Fruit fly (Drosophila melanogaster) whole organism, embryonic: ENCODE measurements around the gene lok.

Experiments used
- Ada2b ChIP-seq: fragments of 200-800 bp; sonication (Bioruptor generic); IDR thresholded peaks from 2 replicates; pipeline ENCODE4 v1.3.6; 2022; ENCODE audit warnings: missing biosample characterization, missing genetic modification characterization
- Asciz ChIP-seq: fragments of 200-800 bp; sonication (Bioruptor generic); optimal IDR thresholded peaks from 2 replicates; lab custom pipeline; 2017; ENCODE audit warnings: missing biosample characterization, mild to moderate bottlenecking, missing genetic modification characterization, missing genetic modification reagents
- Bgb ChIP-seq: fragments of 200-800 bp; sonication (Bioruptor generic); IDR thresholded peaks from 2 replicates; pipeline ENCODE4 v1.3.6; 2022; ENCODE audit warnings: missing biosample characterization, missing genetic modification characterization; ENCODE audit not compliant: partially characterized antibody
- Blimp-1 ChIP-seq: fragments of 200-800 bp; sonication (Bioruptor generic); optimal IDR thresholded peaks from 3 replicates; lab custom pipeline; 2018; ENCODE audit warnings: missing biosample characterization, missing genetic modification characterization, mild to moderate bottlenecking, moderate library complexity, missing genetic modification reagents
- CG10147 ChIP-seq: fragments of 200-800 bp; sonication (Bioruptor generic); optimal IDR thresholded peaks from 2 replicates; lab custom pipeline; 2019; ENCODE audit warnings: missing biosample characterization, mild to moderate bottlenecking, missing genetic modification characterization, moderate library complexity
- CG10366 ChIP-seq: fragments of 200-800 bp; sonication (Bioruptor generic); IDR thresholded peaks from 2 replicates; pipeline ENCODE4 v1.3.6; 2022; ENCODE audit warnings: missing biosample characterization, missing genetic modification characterization
- CG10543 ChIP-seq: fragments of 200-800 bp; sonication (Bioruptor generic); optimal IDR thresholded peaks from 3 replicates; lab custom pipeline; 2017; ENCODE audit warnings: missing biosample characterization, mild to moderate bottlenecking, missing genetic modification characterization, moderate library complexity
- CG11696 ChIP-seq: fragments of 200-800 bp; sonication (Bioruptor generic); IDR thresholded peaks from 2 replicates; pipeline ENCODE4 v1.3.6; 2022; ENCODE audit warnings: missing biosample characterization, missing genetic modification characterization
- CG12769 ChIP-seq: fragments of 200-800 bp; sonication (Bioruptor generic); optimal IDR thresholded peaks from 2 replicates; lab custom pipeline; 2019; ENCODE audit warnings: missing biosample characterization, mild to moderate bottlenecking, missing genetic modification characterization, moderate library complexity
- CG13123 ChIP-seq: fragments of 200-800 bp; sonication (Bioruptor generic); optimal IDR thresholded peaks from 2 replicates; lab custom pipeline; 2016; ENCODE audit warnings: missing biosample characterization, missing genetic modification characterization
- CG13296 ChIP-seq: fragments of 200-800 bp; sonication (Bioruptor generic); optimal IDR thresholded peaks from 3 replicates; lab custom pipeline; 2018; ENCODE audit warnings: missing biosample characterization, mild to moderate bottlenecking, missing genetic modification characterization
- CG13894 ChIP-seq: fragments of 200-800 bp; sonication (Bioruptor generic); optimal IDR thresholded peaks from 3 replicates; lab custom pipeline; 2018; ENCODE audit warnings: missing biosample characterization, mild to moderate bottlenecking, missing genetic modification characterization, moderate library complexity
- CG15269 ChIP-seq: fragments of 200-800 bp; sonication (Bioruptor generic); optimal IDR thresholded peaks from 2 replicates; lab custom pipeline; 2018; ENCODE audit warnings: missing biosample characterization, mild to moderate bottlenecking, missing genetic modification characterization, moderate library complexity
- CG15696 ChIP-seq: fragments of 200-800 bp; sonication (Bioruptor generic); optimal IDR thresholded peaks from 2 replicates; lab custom pipeline; 2019; ENCODE audit warnings: missing biosample characterization, mild to moderate bottlenecking, missing genetic modification characterization, moderate library complexity
- CG1832 ChIP-seq: fragments of 200-800 bp; sonication (Bioruptor generic); optimal IDR thresholded peaks from 2 replicates; lab custom pipeline; 2017; ENCODE audit warnings: missing biosample characterization, mild to moderate bottlenecking, missing genetic modification characterization, inconsistent platforms
- CG30403 ChIP-seq: fragments of 200-800 bp; sonication (Bioruptor generic); optimal IDR thresholded peaks from 3 replicates; lab custom pipeline; 2016; ENCODE audit warnings: missing biosample characterization, missing genetic modification characterization
- CG32772 ChIP-seq: fragments of 200-800 bp; sonication (Bioruptor generic); IDR thresholded peaks from 2 replicates; pipeline ENCODE4 v1.3.6; 2022; ENCODE audit warnings: missing biosample characterization, missing genetic modification characterization
- CG33557 ChIP-seq: fragments of 200-800 bp; sonication (Bioruptor generic); optimal IDR thresholded peaks from 2 replicates; lab custom pipeline; 2019; ENCODE audit warnings: missing biosample characterization, mild to moderate bottlenecking, missing genetic modification characterization, moderate library complexity
- CG3407 ChIP-seq: fragments of 200-800 bp; sonication (Bioruptor generic); optimal IDR thresholded peaks from 2 replicates; lab custom pipeline; 2018; ENCODE audit warnings: missing biosample characterization, mild to moderate bottlenecking, missing genetic modification characterization
- CG4730 ChIP-seq: fragments of 200-800 bp; sonication (Bioruptor generic); IDR thresholded peaks from 2 replicates; pipeline ENCODE4 v1.3.6; 2022; ENCODE audit warnings: missing biosample characterization, missing genetic modification characterization
- CG5245 ChIP-seq: fragments of 200-800 bp; sonication (Bioruptor generic); optimal IDR thresholded peaks from 3 replicates; lab custom pipeline; 2016; ENCODE audit warnings: missing biosample characterization, missing genetic modification characterization
- CG7745 ChIP-seq: fragments of 200-800 bp; sonication (Bioruptor generic); optimal IDR thresholded peaks from 2 replicates; lab custom pipeline; 2018; ENCODE audit warnings: missing biosample characterization, mild to moderate bottlenecking, missing genetic modification characterization, moderate library complexity
- CG8478 ChIP-seq: fragments of >200 bp; optimal IDR thresholded peaks from 2 replicates; lab custom pipeline; 2018
- CG9797 ChIP-seq: fragments of 200-800 bp; sonication (Bioruptor generic); optimal IDR thresholded peaks from 3 replicates; lab custom pipeline; 2018; ENCODE audit warnings: missing biosample characterization, mild to moderate bottlenecking, missing genetic modification characterization
- CHES-1-like ChIP-seq: fragments of 200-800 bp; sonication (Bioruptor generic); optimal IDR thresholded peaks from 2 replicates; lab custom pipeline; 2016; ENCODE audit warnings: missing biosample characterization, missing genetic modification characterization
- D19A ChIP-seq: fragments of 200-800 bp; optimal IDR thresholded peaks from 3 replicates; lab custom pipeline; 2019; ENCODE audit warnings: missing biosample characterization, mild to moderate bottlenecking, missing genetic modification characterization, moderate library complexity
- Deaf1 ChIP-seq: fragments of 200-800 bp; optimal IDR thresholded peaks from 3 replicates; lab custom pipeline; 2019; ENCODE audit warnings: missing biosample characterization, mild to moderate bottlenecking, missing genetic modification characterization, moderate library complexity
- Fer3 ChIP-seq: fragments of 200-800 bp; sonication (Bioruptor generic); optimal IDR thresholded peaks from 2 replicates; lab custom pipeline; 2018; ENCODE audit warnings: missing biosample characterization, mild to moderate bottlenecking, missing genetic modification characterization, moderate library complexity
- HHEX ChIP-seq: fragments of 200-800 bp; sonication (Bioruptor generic); optimal IDR thresholded peaks from 3 replicates; lab custom pipeline; 2017; ENCODE audit warnings: missing biosample characterization, mild to moderate bottlenecking, missing genetic modification characterization, missing genetic modification reagents
- Hr78 ChIP-seq, 2 experiments: fragments of 200-800 bp in 1 of 2; fragments of >200 bp in 1 of 2; sonication (Bioruptor generic) in 1 of 2; optimal IDR thresholded peaks; 2 replicates each; lab custom pipeline; 2017 to 2019; ENCODE audit warnings: missing biosample characterization in 2 of 2, missing genetic modification characterization in 2 of 2, mild to moderate bottlenecking in 1 of 2, moderate library complexity in 1 of 2
- Nf-YC ChIP-seq: fragments of 200-800 bp; optimal IDR thresholded peaks from 3 replicates; lab custom pipeline; 2019; ENCODE audit warnings: missing biosample characterization, mild to moderate bottlenecking, missing genetic modification characterization, moderate library complexity
- Pdp1 ChIP-seq, 2 experiments: fragments of 200-800 bp; sonication (Bioruptor generic); optimal IDR thresholded peaks; 3 replicates each; lab custom pipeline; 2016; ENCODE audit warnings: missing biosample characterization in 2 of 2, missing genetic modification characterization in 2 of 2, mild to moderate bottlenecking in 1 of 2, moderate library complexity in 1 of 2
- Ptx1 ChIP-seq: fragments of 200-800 bp; sonication (Bioruptor generic); IDR thresholded peaks from 2 replicates; pipeline ENCODE4 v1.3.6; 2022; ENCODE audit warnings: missing biosample characterization, missing genetic modification characterization
- Vsx1 ChIP-seq: fragments of 200-800 bp; sonication (Bioruptor generic); optimal IDR thresholded peaks from 2 replicates; lab custom pipeline; 2017; ENCODE audit warnings: missing biosample characterization, mild to moderate bottlenecking, missing genetic modification characterization, missing genetic modification reagents
- bsh ChIP-seq, 2 experiments: fragments of 200-800 bp; sonication (Bioruptor generic); optimal IDR thresholded peaks; 2 replicates each; lab custom pipeline; 2017 to 2018; ENCODE audit warnings: mild to moderate bottlenecking in 2 of 2, missing biosample characterization in 2 of 2, missing genetic modification characterization in 2 of 2, moderate library complexity in 1 of 2
- fd64A ChIP-seq: fragments of 200-800 bp; sonication (Bioruptor generic); optimal IDR thresholded peaks from 3 replicates; lab custom pipeline; 2018; ENCODE audit warnings: missing biosample characterization, mild to moderate bottlenecking, missing genetic modification characterization
- her ChIP-seq: fragments of 200-800 bp; sonication (Bioruptor generic); optimal IDR thresholded peaks from 2 replicates; lab custom pipeline; 2016; ENCODE audit warnings: missing biosample characterization, missing genetic modification characterization
- lilli ChIP-seq: fragments of 200-800 bp; sonication (Bioruptor generic); optimal IDR thresholded peaks from 3 replicates; lab custom pipeline; 2016; ENCODE audit warnings: missing biosample characterization, missing genetic modification characterization
- mirr ChIP-seq: fragments of 200-800 bp; sonication (Bioruptor generic); optimal IDR thresholded peaks from 3 replicates; lab custom pipeline; 2018; ENCODE audit warnings: missing biosample characterization, mild to moderate bottlenecking, missing genetic modification characterization
- onecut ChIP-seq: fragments of 200-800 bp; sonication (Bioruptor generic); IDR thresholded peaks from 2 replicates; pipeline ENCODE4 v1.3.6; 2022; ENCODE audit warnings: missing biosample characterization, missing genetic modification characterization
- otp ChIP-seq: fragments of 200-800 bp; sonication (Bioruptor generic); IDR thresholded peaks from 3 replicates; pipeline ENCODE4, ENCODE4 v1.3.6; 2022; ENCODE audit warnings: missing biosample characterization, missing genetic modification characterization
- pros ChIP-seq: fragments of 200-800 bp; sonication (Bioruptor generic); optimal IDR thresholded peaks from 3 replicates; lab custom pipeline; 2019; ENCODE audit warnings: missing biosample characterization, mild to moderate bottlenecking, missing genetic modification characterization, moderate library complexity
- salm ChIP-seq: fragments of 200-800 bp; sonication (Bioruptor generic); optimal IDR thresholded peaks from 2 replicates; lab custom pipeline; 2018; ENCODE audit warnings: missing biosample characterization, mild to moderate bottlenecking, missing genetic modification characterization
- sd ChIP-seq: fragments of 200-800 bp; sonication (Bioruptor generic); optimal IDR thresholded peaks from 3 replicates; lab custom pipeline; 2018; ENCODE audit warnings: missing biosample characterization, mild to moderate bottlenecking, missing genetic modification characterization, moderate library complexity
- sima ChIP-seq: fragments of 200-800 bp; sonication (Bioruptor generic); optimal IDR thresholded peaks from 2 replicates; lab custom pipeline; 2016; ENCODE audit warnings: missing biosample characterization, missing genetic modification characterization
- tio ChIP-seq: fragments of 200-800 bp; sonication (Bioruptor generic); optimal IDR thresholded peaks from 2 replicates; lab custom pipeline; 2017; ENCODE audit warnings: missing biosample characterization, missing genetic modification characterization, inconsistent platforms
- vfl ChIP-seq: fragments of 200-800 bp; sonication (Bioruptor generic); optimal IDR thresholded peaks from 2 replicates; lab custom pipeline; 2016; ENCODE audit warnings: missing biosample characterization, missing genetic modification characterization
- zfh2 ChIP-seq: fragments of 200-800 bp; sonication (Bioruptor generic); optimal IDR thresholded peaks from 2 replicates; lab custom pipeline; 2016; ENCODE audit warnings: missing biosample characterization, missing genetic modification characterization

The lok gene

DNA sequence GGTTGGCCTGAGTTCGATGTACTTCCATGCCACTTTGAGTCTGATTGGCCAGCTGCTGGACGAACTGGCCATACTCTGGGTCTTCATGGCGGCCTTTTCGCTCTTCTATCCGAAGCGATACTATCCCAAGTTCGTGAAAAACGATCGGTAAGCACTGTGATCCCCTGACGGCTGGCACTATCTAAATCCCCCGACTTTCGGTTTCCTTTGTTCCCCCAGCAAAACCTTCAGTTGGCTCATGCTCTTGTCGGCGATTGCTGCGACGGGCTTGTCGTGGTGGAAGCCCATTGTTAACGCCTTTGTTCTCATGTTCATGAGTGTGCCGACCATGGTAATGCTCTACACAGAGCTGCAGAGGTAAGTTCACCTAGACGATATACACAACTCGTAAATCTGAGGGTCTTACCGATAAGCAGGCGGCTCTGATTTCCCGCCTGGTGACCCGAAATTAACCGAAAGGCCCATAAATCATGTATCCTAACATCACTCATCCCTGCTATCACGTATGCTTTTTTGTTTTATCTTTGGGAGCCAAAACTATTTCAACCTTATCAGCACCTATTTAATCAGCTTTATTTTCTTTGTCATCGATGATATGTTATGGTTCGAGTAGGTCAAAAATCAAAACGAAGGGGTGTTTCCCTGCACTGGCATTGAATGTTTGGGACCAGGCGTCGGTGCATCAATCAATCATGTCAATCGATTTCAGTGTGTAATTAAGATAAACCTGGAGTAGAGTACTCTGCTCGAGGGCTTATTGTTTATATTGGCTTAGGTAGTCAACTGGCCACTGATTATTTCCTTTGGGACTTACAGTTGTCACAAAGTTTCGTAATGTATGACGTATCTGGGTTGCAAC lies 8.2 kb downstream of the lok start (continued):
- no peak for TF ChIP-seq CG10147 (GFP tag; lab: Kevin White, UChicago)
- no peak for TF ChIP-seq bsh (GFP tag; optimal IDR thresholded peaks at IDR 0.05; lab: Kevin White, UChicago)
- no peak for TF ChIP-seq Fer3 (tag; lab: Kevin White, UChicago)
- TF ChIP-seq D19A (tag; lab: Kevin White, UChicago): peak; percentile 83
- no peak for TF ChIP-seq zfh2 (GFP tag; lab: Kevin White, UChicago)
- TF ChIP-seq HHEX: no peak
- no peak for TF ChIP-seq CHES-1-like (GFP tag; lab: Kevin White, UChicago)
- TF ChIP-seq CG10543: peak; percentile 13
- peak; percentile 42 for TF ChIP-seq salm
- no peak for TF ChIP-seq otp (GFP tag; lab: Robert Waterston, UW)
- TF ChIP-seq Nf-YC (tag; lab: Kevin White, UChicago): peak; percentile 48
- no peak for TF ChIP-seq Ptx1 (GFP tag; lab: Robert Waterston, UW)
- peak; percentile 21 for TF ChIP-seq CG13296 (GFP tag; lab: Kevin White, UChicago)
- TF ChIP-seq Pdp1 (GFP tag; optimal IDR thresholded peaks at IDR 0.05; lab: Kevin White, UChicago): peak in 1 of 2 experiments; percentile 45
- no peak for TF ChIP-seq Asciz
- TF ChIP-seq sd: peak; percentile 33
- TF ChIP-seq CG5245 (GFP tag; lab: Kevin White, UChicago): no peak
- no peak for TF ChIP-seq CG13123
- no peak for TF ChIP-seq CG11696 (GFP tag; lab: Robert Waterston, UW)
- no peak for TF ChIP-seq CG15269 (tag; lab: Kevin White, UChicago)
- no peak for TF ChIP-seq sima (GFP tag; lab: Kevin White, UChicago)
- no peak for TF ChIP-seq CG1832 (GFP tag; lab: Kevin White, UChicago)
- TF ChIP-seq CG9797 (GFP tag; lab: Kevin White, UChicago): no peak
- TF ChIP-seq CG32772 (GFP tag; lab: Robert Waterston, UW): no peak
- no peak for TF ChIP-seq lilli
- TF ChIP-seq Bgb (GFP tag; lab: Robert Waterston, UW): no peak
- peak; percentile 2 for TF ChIP-seq CG8478 (lab: Kevin White, UChicago)
- peak; percentile 12 for TF ChIP-seq fd64A (GFP tag; lab: Kevin White, UChicago)
- no peak for TF ChIP-seq tio (GFP tag; lab: Kevin White, UChicago)
- no peak for TF ChIP-seq CG12769 (tag; lab: Kevin White, UChicago)
- peak; percentile 13 for TF ChIP-seq Blimp-1 (GFP tag; lab: Kevin White, UChicago)
- peak; percentile 49 for TF ChIP-seq CG7745 (tag; lab: Kevin White, UChicago)
- TF ChIP-seq CG33557 (GFP tag; lab: Kevin White, UChicago): peak; percentile 32
- TF ChIP-seq mirr (GFP tag; lab: Kevin White, UChicago): peak; percentile 40
- TF ChIP-seq Ada2b: no peak
- TF ChIP-seq CG30403: no peak
- TF ChIP-seq CG13894: peak; percentile 50
- peak in 1 of 2 experiments; percentile 93 for TF ChIP-seq Hr78 (GFP tag; optimal IDR thresholded peaks at IDR 0.05; lab: Kevin White, UChicago)
- TF ChIP-seq Deaf1: peak; percentile 68
- TF ChIP-seq CG15696 (tag; lab: Kevin White, UChicago): peak; percentile 13
- peak; percentile 41 for TF ChIP-seq pros (GFP tag; lab: Kevin White, UChicago)
- TF ChIP-seq onecut (GFP tag; lab: Robert Waterston, UW): 0 out of 2 replicates have a peak, but pooled peaks have one; percentile 6
- peak; percentile 68 for TF ChIP-seq Vsx1 (GFP tag; lab: Kevin White, UChicago)
- TF ChIP-seq CG10366 (GFP tag; lab: Robert Waterston, UW): no peak
- TF ChIP-seq CG4730 (GFP tag; lab: Robert Waterston, UW): no peak
- no peak for TF ChIP-seq her (GFP tag; lab: Kevin White, UChicago)
- TF ChIP-seq vfl (GFP tag; lab: Kevin White, UChicago): no peak
- TF ChIP-seq CG3407: no peak
